Fruit fly (Drosophila melanogaster): ENCODE measurements around the gene Polr3C.
"Not testable (repeated sequence)": the region's sequence is repeated elsewhere in the genome, so short reads cannot be mapped to it uniquely, and the experiment has no call there.

The Polr3C gene

DNA sequence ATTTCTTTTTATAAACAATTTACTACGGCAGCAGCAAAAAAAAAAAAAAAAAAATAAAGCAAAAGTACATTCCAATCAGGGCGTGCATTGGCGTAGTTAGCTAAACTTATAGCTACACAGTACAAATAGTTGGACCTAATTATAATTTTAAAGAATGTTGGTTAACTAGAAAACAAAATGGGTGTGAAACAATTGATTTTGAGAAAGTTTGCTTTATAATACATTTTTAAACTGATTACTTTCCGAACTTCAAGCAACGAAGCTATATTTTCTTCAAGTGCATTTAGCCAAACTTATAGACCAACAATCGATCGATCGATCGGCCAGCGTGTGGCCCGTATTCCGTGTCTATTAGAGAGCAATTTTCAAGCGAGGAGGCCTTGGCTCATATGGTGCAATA lies 8.8 kb upstream of the Polr3C start:
- TF ChIP-seq h (optimal IDR thresholded peaks at IDR 0.05) (no peak), psq (optimal IDR thresholded peaks at IDR 0.05) (no peak), Myc (optimal IDR thresholded peaks at IDR 0.05) (no peak), Sin3A (optimal IDR thresholded peaks at IDR 0.05) (no peak), ttk (optimal IDR thresholded peaks at IDR 0.05) (no peak)

DNA sequence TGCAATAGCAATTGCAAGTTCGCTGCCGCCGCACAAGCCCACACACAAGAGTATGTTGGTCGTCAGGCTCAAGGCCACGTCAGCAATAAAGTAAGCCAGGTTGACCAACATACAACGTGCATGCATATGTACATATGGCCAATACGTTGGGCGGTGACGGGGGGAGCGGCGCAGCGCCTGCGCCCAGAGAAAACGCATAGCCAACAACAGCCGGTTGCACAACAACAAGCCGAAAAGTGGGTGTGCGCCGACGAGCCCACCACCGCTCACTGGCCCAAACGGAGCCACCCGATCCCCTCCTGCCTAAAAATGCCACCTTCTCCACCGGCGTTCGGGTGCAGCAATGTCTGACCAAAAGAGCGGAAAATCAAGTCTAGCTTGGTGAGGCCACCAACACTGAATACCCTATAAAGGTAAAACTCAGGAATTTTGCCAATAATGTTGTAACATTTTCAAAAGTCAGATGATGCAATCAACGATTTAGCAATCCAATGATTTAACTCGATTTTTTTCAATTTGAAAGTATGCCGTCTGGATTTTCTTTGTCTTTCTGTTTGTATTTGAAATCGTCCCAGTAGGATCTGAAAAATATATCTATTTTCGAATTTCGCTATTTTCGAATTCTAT lies 8.2 kb upstream of the Polr3C start, which contains the start of gene CG5509:
Gene CG5509 (plus strand): TSS at position 577 of the 627 bp plus-strand sequence.
- no peak for TF ChIP-seq insv (optimal IDR thresholded peaks at IDR 0.05)
- no peak for TF ChIP-seq Sin3A (optimal IDR thresholded peaks at IDR 0.05)
- no peak for TF ChIP-seq h (optimal IDR thresholded peaks at IDR 0.05)
- TF ChIP-seq ttk (optimal IDR thresholded peaks at IDR 0.05) = no peak
- TF ChIP-seq Myc (optimal IDR thresholded peaks at IDR 0.05) = no peak
- no peak for TF ChIP-seq psq (optimal IDR thresholded peaks at IDR 0.05)

DNA sequence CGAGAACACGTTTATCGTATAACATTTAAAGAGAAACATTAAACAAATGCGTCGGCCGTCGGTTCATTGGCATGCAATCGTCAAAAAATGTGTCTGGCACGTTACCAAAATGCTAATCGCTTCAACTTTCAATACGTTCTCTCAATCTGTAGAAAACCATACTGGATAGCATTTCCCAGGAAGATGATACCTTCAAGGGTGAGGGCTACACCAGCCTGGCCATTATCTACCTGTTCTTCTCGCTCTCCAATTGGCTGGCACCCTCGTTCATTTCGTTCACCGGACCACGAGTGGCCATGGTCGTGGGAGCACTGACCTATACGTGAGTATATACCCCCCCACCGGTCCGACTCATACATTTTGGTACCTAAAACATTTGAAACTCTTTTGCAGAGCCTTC lies 5.7 kb upstream of the Polr3C start:
- no peak for TF ChIP-seq psq (optimal IDR thresholded peaks at IDR 0.05)
- TF ChIP-seq h (optimal IDR thresholded peaks at IDR 0.05) = no peak
- no peak for TF ChIP-seq Myc (optimal IDR thresholded peaks at IDR 0.05)
- TF ChIP-seq insv (optimal IDR thresholded peaks at IDR 0.05) = no peak
- TF ChIP-seq Sin3A (optimal IDR thresholded peaks at IDR 0.05) = no peak
- TF ChIP-seq ttk (optimal IDR thresholded peaks at IDR 0.05) = no peak

DNA sequence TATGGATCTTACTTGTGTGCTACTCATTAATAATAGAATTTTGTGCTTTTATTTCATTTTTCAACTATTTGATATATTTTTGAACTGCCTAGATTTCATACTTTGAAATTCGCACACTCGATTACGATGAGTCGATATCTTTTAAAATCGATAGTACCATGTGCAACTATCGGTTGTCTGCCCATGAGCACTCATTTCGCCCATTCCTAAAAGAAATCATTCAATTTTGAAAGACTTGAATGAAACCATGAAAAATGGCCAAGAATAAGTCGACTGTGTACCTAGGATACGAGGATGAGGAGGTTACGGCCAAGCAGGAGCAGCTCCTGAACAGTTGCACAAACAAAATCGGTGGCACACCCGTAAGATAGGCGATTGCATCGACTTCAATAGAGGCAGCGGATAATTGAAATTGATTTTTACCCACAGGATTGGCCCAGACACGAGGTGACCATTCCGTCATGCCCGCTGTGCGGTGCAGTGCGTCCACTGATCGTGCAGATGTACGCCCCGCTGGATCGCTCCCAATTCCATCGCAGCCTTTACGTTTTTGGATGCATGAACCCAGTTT lies 3.8 kb upstream of the Polr3C start, which contains the start of gene trus:
Gene trus (plus strand): TSS at position 204 of the 571 bp plus-strand sequence.
- TF ChIP-seq h (optimal IDR thresholded peaks at IDR 0.05) (no peak), insv (optimal IDR thresholded peaks at IDR 0.05) (no peak), psq (optimal IDR thresholded peaks at IDR 0.05) (no peak), ttk (optimal IDR thresholded peaks at IDR 0.05) (no peak), Myc (optimal IDR thresholded peaks at IDR 0.05) (no peak), Sin3A (optimal IDR thresholded peaks at IDR 0.05) (no peak)

DNA sequence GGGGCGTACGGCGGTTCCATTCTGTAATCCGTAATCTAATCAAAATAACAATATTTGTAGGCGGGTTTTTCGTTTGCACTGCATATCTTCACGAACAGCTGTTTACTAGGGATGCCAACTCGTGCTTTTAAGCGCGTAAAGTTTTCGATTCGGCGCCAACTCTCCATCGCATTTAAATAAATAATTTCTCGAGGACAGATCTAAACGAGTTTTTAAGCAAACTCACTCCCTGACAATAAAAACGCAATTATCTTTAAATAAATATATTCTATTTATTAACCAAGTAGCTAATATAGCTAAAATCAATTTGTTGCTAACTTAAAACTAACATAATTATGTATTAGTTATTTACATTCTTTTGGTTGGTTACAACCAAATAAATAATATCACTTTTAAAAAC lies 5.0 kb downstream of the Polr3C start, which contains the start of gene CG5608:
Gene CG5608 (minus strand): TSS at position 101 of the 400 bp plus-strand sequence.
- not testable (repeated sequence) for TF ChIP-seq h, Myc, Sin3A (optimal IDR thresholded peaks at IDR 0.05)

DNA sequence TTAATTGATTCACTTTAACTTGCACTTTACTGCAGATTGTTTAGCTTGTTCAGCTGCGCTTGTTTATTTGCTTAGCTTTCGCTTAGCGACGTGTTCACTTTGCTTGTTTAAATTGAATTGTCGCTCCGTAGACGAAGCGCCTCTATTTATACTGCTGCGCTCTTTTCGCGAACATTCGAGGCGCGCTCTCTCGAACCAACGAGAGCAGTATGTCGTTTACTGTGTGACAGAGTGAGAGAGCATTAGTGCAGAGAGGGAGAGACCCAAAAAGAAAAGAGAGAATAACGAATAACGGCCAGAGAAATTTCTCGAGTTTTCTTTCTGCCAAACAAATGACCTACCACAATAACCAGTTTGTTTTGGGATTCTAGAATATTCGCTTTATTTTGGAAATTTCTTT lies 7.5 kb downstream of the Polr3C start, which contains the start of gene Hsp70Ba:
Gene Hsp70Ba (minus strand): TSS at position 102 of the 400 bp plus-strand sequence.
- not testable (repeated sequence) for TF ChIP-seq psq, ttk, Sin3A (optimal IDR thresholded peaks at IDR 0.05)

DNA sequence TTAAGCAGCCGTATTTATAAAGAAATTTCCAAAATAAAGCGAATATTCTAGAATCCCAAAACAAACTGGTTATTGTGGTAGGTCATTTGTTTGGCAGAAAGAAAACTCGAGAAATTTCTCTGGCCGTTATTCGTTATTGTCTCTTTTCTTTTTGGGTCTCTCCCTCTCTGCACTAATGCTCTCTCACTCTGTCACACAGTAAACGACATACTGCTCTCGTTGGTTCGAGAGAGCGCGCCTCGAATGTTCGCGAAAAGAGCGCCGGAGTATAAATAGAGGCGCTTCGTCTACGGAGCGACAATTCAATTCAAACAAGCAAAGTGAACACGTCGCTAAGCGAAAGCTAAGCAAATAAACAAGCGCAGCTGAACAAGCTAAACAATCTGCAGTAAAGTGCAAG lies 42.0 kb downstream of the Polr3C start, which contains the start of gene Hsp70Bbb:
Gene Hsp70Bbb (plus strand): TSS at position 301 of the 400 bp plus-strand sequence.
- not testable (repeated sequence) for TF ChIP-seq h, Myc, insv (optimal IDR thresholded peaks at IDR 0.05)

DNA sequence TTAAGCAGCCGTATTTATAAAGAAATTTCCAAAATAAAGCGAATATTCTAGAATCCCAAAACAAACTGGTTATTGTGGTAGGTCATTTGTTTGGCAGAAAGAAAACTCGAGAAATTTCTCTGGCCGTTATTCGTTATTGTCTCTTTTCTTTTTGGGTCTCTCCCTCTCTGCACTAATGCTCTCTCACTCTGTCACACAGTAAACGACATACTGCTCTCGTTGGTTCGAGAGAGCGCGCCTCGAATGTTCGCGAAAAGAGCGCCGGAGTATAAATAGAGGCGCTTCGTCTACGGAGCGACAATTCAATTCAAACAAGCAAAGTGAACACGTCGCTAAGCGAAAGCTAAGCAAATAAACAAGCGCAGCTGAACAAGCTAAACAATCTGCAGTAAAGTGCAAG lies 45.3 kb downstream of the Polr3C start, which contains the start of gene Hsp70Bb:
Gene Hsp70Bb (plus strand): TSS at position 301 of the 400 bp plus-strand sequence.
- not testable (repeated sequence) for TF ChIP-seq insv, psq, ttk (optimal IDR thresholded peaks at IDR 0.05)

DNA sequence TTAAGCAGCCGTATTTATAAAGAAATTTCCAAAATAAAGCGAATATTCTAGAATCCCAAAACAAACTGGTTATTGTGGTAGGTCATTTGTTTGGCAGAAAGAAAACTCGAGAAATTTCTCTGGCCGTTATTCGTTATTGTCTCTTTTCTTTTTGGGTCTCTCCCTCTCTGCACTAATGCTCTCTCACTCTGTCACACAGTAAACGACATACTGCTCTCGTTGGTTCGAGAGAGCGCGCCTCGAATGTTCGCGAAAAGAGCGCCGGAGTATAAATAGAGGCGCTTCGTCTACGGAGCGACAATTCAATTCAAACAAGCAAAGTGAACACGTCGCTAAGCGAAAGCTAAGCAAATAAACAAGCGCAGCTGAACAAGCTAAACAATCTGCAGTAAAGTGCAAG lies 48.6 kb downstream of the Polr3C start, which contains the start of gene Hsp70Bc:
Gene Hsp70Bc (plus strand): TSS at position 301 of the 400 bp plus-strand sequence.
- TF ChIP-seq psq, Sin3A, h (optimal IDR thresholded peaks at IDR 0.05): not testable (repeated sequence)

All from Kc167 (cell line).